Worm (Caenorhabditis elegans): ENCODE measurements around the gene cogc-2.
A peak's percentile ranks its signal among the peaks of the same experiment; 100 is the strongest.

cogc-2 gene

DNA sequence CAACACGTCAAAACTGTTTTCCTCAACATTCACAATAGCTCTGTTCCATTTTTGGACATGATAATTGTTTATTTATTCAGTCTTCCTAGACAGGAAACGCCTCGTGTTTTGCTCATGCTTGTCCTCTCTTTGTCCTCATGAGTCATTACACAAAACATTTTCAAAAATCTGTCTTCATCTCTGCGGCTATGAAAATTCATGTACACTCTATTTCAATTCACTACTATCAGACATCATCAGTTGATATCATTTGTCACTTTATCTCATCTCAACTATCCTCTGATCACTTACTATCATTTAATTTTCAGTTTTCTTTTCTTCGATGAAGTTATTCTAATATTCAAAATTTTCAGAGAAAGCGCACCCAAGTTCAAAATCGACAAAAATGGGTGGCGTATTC is 15.5 kb downstream of the cogc-2 start, which contains the start of gene adah-1 (continued):
- TF ChIP-seq nhr-25 (tag; optimal IDR thresholded peaks at IDR 0.05; ENCODE audit: borderline replicate concordance, insufficient read depth) (no peak), mdt-29 (GFP tag; IDR thresholded peaks at IDR 0.05) (no peak), ztf-7 (tag; optimal IDR thresholded peaks at IDR 0.05) (no peak), ceh-82 (tag; optimal IDR thresholded peaks at IDR 0.05) (no peak), rbr-2 (tag; optimal IDR thresholded peaks at IDR 0.05) (no peak), nhr-28 (tag; optimal IDR thresholded peaks at IDR 0.05) (peak; percentile 33), madf-9 (GFP tag; conservative IDR thresholded peaks at IDR 0.05) (no peak), nhr-6 (tag; optimal IDR thresholded peaks at IDR 0.05) (no peak), T26A8.4 (GFP tag; IDR thresholded peaks at IDR 0.05) (no peak), mdl-1 (tag; optimal IDR thresholded peaks at IDR 0.05) (peak in 1 of 2 experiments; percentile 13), dmd-9 (GFP tag; IDR thresholded peaks at IDR 0.05) (no peak), dve-1 (tag; optimal IDR thresholded peaks at IDR 0.05; ENCODE audit: insufficient read depth) (no peak), zip-2 (tag; optimal IDR thresholded peaks at IDR 0.05) (no peak), mxl-2 (GFP tag; conservative IDR thresholded peaks at IDR 0.05) (no peak), nhr-11 (tag; optimal IDR thresholded peaks at IDR 0.05) (no peak)

DNA sequence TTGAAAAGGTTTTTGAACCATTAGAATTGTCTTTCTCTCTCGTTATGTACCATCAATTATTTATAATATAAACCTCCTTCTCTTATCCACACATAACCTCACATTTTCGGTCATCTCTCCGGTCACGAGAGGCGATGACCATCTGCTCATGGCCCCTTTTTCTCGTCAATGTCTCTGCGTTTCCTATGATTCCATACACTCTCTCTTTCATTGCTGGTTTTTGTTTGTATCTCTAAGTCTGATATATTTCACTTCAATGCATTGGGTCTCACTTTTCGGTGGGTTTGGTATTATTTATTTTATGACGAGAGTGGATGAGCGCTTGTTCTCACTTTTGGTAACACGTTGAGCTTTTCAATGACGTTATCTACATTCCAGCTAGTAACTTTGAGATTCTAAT is 16.4 kb downstream of the cogc-2 start:
- peak; percentile 34 for TF ChIP-seq rbr-2 (tag; optimal IDR thresholded peaks at IDR 0.05)
- TF ChIP-seq ztf-7 (tag; optimal IDR thresholded peaks at IDR 0.05): peak; percentile 17
- no peak for TF ChIP-seq cey-2 (tag; optimal IDR thresholded peaks at IDR 0.05; ENCODE audit: borderline replicate concordance, insufficient read depth)
- no peak for TF ChIP-seq R02D3.7 (tag; optimal IDR thresholded peaks at IDR 0.05)
- TF ChIP-seq zag-1 (tag; optimal IDR thresholded peaks at IDR 0.05): no peak
- TF ChIP-seq mep-1 (tag; optimal IDR thresholded peaks at IDR 0.05): peak; percentile 71
- peak; percentile 14 for TF ChIP-seq mxl-3 (GFP tag; optimal IDR thresholded peaks at IDR 0.05)
- no peak for TF ChIP-seq D1046.2 (GFP tag; IDR thresholded peaks at IDR 0.05)
- no peak for TF ChIP-seq jun-1 (tag; optimal IDR thresholded peaks at IDR 0.05)
- TF ChIP-seq sdz-12 (GFP tag; optimal IDR thresholded peaks at IDR 0.05): no peak
- peak; percentile 28 for TF ChIP-seq dpl-1 (GFP tag; optimal IDR thresholded peaks at IDR 0.05)
- TF ChIP-seq nhr-25 (tag; optimal IDR thresholded peaks at IDR 0.05; ENCODE audit: borderline replicate concordance, insufficient read depth): no peak
- TF ChIP-seq dve-1 (tag; optimal IDR thresholded peaks at IDR 0.05; ENCODE audit: insufficient read depth): peak; percentile 50
- TF ChIP-seq nhr-10 (tag; optimal IDR thresholded peaks at IDR 0.05): no peak
- peak in 1 of 2 experiments; percentile 78 for TF ChIP-seq lsy-2 (tag; optimal IDR thresholded peaks at IDR 0.05)
- peak; percentile 44 for TF ChIP-seq duxl-1 (tag; optimal IDR thresholded peaks at IDR 0.05; ENCODE audit: poor library complexity)
- no peak for TF ChIP-seq mdt-29 (GFP tag; IDR thresholded peaks at IDR 0.05)
- peak; percentile 76 for TF ChIP-seq nhr-6 (tag; optimal IDR thresholded peaks at IDR 0.05)
- TF ChIP-seq dmd-8 (GFP tag; IDR thresholded peaks at IDR 0.05): no peak
- peak; percentile 57; the same call in 1 of the 2 replicates for TF ChIP-seq hmg-1.1 (GFP tag; IDR thresholded peaks at IDR 0.05)
- peak; percentile 13 to 74 for TF ChIP-seq mdl-1 (tag; optimal IDR thresholded peaks at IDR 0.05)
- TF ChIP-seq zip-2 (tag; optimal IDR thresholded peaks at IDR 0.05): no peak
- TF ChIP-seq hlh-30 (tag; optimal IDR thresholded peaks at IDR 0.05; ENCODE audit: insufficient read depth): peak; percentile 98
- TF ChIP-seq nhr-76 (tag; optimal IDR thresholded peaks at IDR 0.05): no peak
- TF ChIP-seq nhr-11 (tag; optimal IDR thresholded peaks at IDR 0.05): peak; percentile 39
- no peak for TF ChIP-seq T26A8.4 (GFP tag; IDR thresholded peaks at IDR 0.05)
- TF ChIP-seq Y75B8A.6 (GFP tag; IDR thresholded peaks at IDR 0.05): no peak
- TF ChIP-seq ZK337.2 (GFP tag; IDR thresholded peaks at IDR 0.05): no peak
- TF ChIP-seq F37D6.2 (tag; optimal IDR thresholded peaks at IDR 0.05): no peak
- no peak for TF ChIP-seq pha-4 (GFP tag; IDR thresholded peaks at IDR 0.05)
- TF ChIP-seq pha-4 (tag; optimal IDR thresholded peaks at IDR 0.05): peak; percentile 8
- TF ChIP-seq daf-16 (GFP tag; optimal IDR thresholded peaks at IDR 0.05): no peak
- peak; percentile 10 for TF ChIP-seq daf-16 (tag; optimal IDR thresholded peaks at IDR 0.05)
- peak; percentile 42; the same call in 1 of the 2 replicates for TF ChIP-seq tra-1 (GFP tag; IDR thresholded peaks at IDR 0.05)
- peak; percentile 19; the same call in 1 of the 2 replicates for TF ChIP-seq dmd-6 (GFP tag; IDR thresholded peaks at IDR 0.05)
- peak; percentile 45 for TF ChIP-seq nhr-28 (tag; optimal IDR thresholded peaks at IDR 0.05)
- TF ChIP-seq mes-2 (tag; optimal IDR thresholded peaks at IDR 0.05; ENCODE audit: poor library complexity, severe bottlenecking): peak; percentile 60
- peak; percentile 79 for TF ChIP-seq hlh-11 (tag; optimal IDR thresholded peaks at IDR 0.05)
